Fruit fly (Drosophila melanogaster) whole organism, embryonic: ENCODE data around the gene Ifrd1.

Source experiments
- CG10366 ChIP-seq: fragments of 200-800 bp; sonication (Bioruptor generic); IDR thresholded peaks from 2 replicates; pipeline ENCODE4 v1.3.6; 2022; ENCODE audit warnings: missing biosample characterization, missing genetic modification characterization
- CG10543 ChIP-seq: fragments of 200-800 bp; sonication (Bioruptor generic); optimal IDR thresholded peaks from 3 replicates; lab custom pipeline; 2017; ENCODE audit warnings: missing biosample characterization, mild to moderate bottlenecking, missing genetic modification characterization, moderate library complexity
- Nf-YA ChIP-seq: fragments of 200-800 bp; sonication (Bioruptor generic); IDR thresholded peaks from 2 replicates; pipeline ENCODE4 v1.3.6; 2022; ENCODE audit warnings: missing biosample characterization, missing genetic modification characterization
- ken ChIP-seq: fragments of 200-800 bp; sonication (Bioruptor generic); IDR thresholded peaks from 3 replicates; pipeline ENCODE4 v1.3.6; 2022; ENCODE audit warnings: missing biosample characterization, missing genetic modification characterization
- usp ChIP-seq: fragments of >200 bp; optimal IDR thresholded peaks from 2 replicates; lab custom pipeline; 2017; ENCODE audit warnings: missing biosample characterization, missing genetic modification characterization

DNA sequence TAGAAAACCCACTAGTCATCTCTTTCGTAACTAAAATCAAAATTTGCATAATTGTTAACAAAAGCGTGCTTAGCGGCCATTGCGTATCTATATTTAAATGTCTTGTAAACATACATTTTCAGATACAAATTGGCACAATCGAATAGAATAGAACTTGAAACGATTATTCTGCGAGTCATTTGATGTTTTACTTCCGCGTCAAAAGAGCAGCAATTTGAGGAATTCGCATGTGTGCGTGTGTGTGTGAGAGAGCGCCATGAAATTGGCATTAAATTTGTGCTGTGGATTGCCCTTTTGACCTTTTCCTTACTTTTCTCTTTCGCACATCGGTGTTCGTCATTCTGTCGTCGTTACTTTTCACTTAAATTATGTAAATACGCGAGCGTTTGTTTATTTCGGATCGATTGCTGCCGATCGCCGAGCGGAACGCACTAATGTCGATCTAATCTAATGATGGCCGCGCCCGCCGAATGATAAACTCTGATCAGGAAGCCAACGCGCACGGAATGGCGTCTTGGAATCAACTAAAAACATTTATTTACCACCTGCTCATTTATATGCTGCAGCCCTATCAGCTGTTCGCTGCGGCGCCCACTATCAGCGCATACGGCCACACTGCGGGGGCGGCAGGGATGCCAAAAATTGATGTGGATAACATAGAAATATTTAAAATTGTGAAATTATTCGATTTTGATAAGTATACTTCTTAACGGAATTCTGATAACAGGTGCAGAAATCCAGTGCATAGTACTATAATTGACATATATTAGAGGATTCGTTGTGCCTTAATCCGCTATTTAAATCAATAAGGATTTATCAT, 10.6 kb upstream of the Ifrd1 start:
- TF ChIP-seq CG10543 (GFP tag; lab: Kevin White, UChicago) (peak; percentile 80), Nf-YA (GFP tag; lab: Robert Waterston, UW) (0 out of 2 replicates have a peak, but pooled peaks have one; percentile 21), usp (GFP tag; lab: Kevin White, UChicago) (no peak), ken (GFP tag; lab: Robert Waterston, UW) (peak; percentile 65; the same call in 2 of the 3 replicates), CG10366 (peak; percentile 16; the same call in 1 of the 2 replicates)
